Fruit fly (Drosophila melanogaster): Measurements from ENCODE around the gene CG2701.

DNA sequence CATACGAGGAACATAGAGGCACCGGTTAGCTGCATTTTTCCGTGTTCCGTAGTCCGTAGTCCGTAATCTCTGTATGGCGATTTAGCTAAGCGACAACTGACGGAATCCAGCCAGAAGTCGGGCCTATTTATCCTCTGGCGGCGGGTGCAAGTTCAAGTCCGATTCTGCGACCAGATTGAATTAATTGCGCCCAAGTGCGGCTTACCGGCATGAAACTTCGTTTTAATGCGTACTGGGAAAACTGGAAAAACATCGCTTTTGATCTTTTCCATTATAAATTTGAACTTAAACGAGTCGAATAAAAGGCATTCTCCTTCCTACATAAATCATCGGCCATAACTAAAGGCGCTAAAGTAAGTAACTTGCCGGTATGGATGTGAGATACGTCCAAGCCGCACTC lies 26.3 kb downstream of the CG2701 start, which contains the start of gene dyw:
- TF ChIP-seq tll (GFP tag; optimal IDR thresholded peaks at IDR 0.05) (no peak), gsb (GFP tag; IDR thresholded peaks at IDR 0.05) (no peak), Pdp1 (GFP tag; optimal IDR thresholded peaks at IDR 0.05) (no peak), psq (GFP tag; optimal IDR thresholded peaks at IDR 0.05) (no peak), Asciz (GFP tag; optimal IDR thresholded peaks at IDR 0.05) (no peak), hbn (GFP tag; IDR thresholded peaks at IDR 0.05; ENCODE audit: partially characterized antibody) (no peak), CG12769 (tag; optimal IDR thresholded peaks at IDR 0.05) (no peak), Dek (tag; optimal IDR thresholded peaks at IDR 0.05) (no peak), CG10321 (GFP tag; IDR thresholded peaks at IDR 0.05) (no peak), CG1529 (GFP tag; optimal IDR thresholded peaks at IDR 0.05) (no peak), CG42726 (GFP tag; IDR thresholded peaks at IDR 0.05; ENCODE audit: partially characterized antibody) (no peak)

All from whole organism, embryonic.